Fruit fly (Drosophila melanogaster): Measurements from ENCODE around the gene CG43273.
A peak's percentile ranks its signal among the peaks of the same experiment; 100 is the strongest.

The CG43273 gene

DNA sequence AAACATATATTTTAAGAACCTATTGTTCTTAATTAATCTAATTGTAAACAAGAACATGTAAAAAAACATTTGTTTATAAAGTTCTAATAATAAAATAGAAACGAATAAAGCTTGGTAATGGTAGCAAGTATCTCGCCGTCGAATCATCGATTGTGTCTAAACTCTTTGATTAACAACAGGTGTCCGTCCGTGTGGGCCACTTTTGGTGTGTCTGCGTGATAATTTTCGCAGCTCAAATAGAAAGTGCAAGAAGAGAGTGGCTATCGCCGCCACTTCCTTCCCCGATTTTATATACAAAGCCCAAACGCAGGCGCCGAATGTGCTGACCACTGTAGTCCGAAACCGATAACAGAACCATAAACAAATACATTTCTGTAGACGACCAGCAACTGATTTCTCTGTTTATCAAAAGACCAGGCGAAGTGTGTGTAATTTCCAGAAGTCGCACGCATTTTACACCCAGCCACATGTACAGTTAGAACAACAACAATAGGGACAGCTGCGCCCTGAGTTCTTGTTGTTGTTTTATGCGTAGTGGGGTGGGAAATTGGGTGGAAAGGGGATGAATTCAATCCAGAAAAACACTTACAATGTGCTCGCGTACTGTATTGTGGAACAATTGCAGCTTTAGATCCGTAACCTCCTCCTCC is 17.0 kb upstream of the CG43273 start:
- no peak for TF ChIP-seq Pif1B (GFP tag; optimal IDR thresholded peaks at IDR 0.05)
- no peak for TF ChIP-seq Snoo (tag; optimal IDR thresholded peaks at IDR 0.05)
- peak; percentile 64 for TF ChIP-seq CG12605 (GFP tag; IDR thresholded peaks at IDR 0.05)

- TF ChIP-seq gl (tag; optimal IDR thresholded peaks at IDR 0.05) (no peak), CG8159 (tag; optimal IDR thresholded peaks at IDR 0.05) (no peak), CG8301 (tag; optimal IDR thresholded peaks at IDR 0.05) (no peak), CG15710 (tag; optimal IDR thresholded peaks at IDR 0.05) (peak; percentile 60), EcR (GFP tag; optimal IDR thresholded peaks at IDR 0.05) (peak; percentile 22), CG17806 (tag; optimal IDR thresholded peaks at IDR 0.05) (peak; percentile 39), CG9948 (tag; optimal IDR thresholded peaks at IDR 0.05) (peak; percentile 38), Ets98B (GFP tag; IDR thresholded peaks at IDR 0.05) (peak; percentile 38; the same call in 1 of the 2 replicates), CG10348 (GFP tag; IDR thresholded peaks at IDR 0.05) (no peak), CG32121 (GFP tag; IDR thresholded peaks at IDR 0.05) (peak; percentile 28; the same call in 1 of the 2 replicates), CG4496 (GFP tag; IDR thresholded peaks at IDR 0.05) (peak; percentile 79), Snoo (tag; optimal IDR thresholded peaks at IDR 0.05) (peak; percentile 31), Pif1B (GFP tag; optimal IDR thresholded peaks at IDR 0.05) (no peak), CG14655 (GFP tag; optimal IDR thresholded peaks at IDR 0.05) (no peak), Pif1A (GFP tag; optimal IDR thresholded peaks at IDR 0.05) (no peak), fd96Ca (GFP tag; IDR thresholded peaks at IDR 0.05) (no peak), rn (GFP tag; IDR thresholded peaks at IDR 0.05) (no peak), D1 (tag; optimal IDR thresholded peaks at IDR 0.05) (no peak), CG12605 (GFP tag; IDR thresholded peaks at IDR 0.05) (peak; percentile 27)
Observed at dm6 chr3R:24813637-24814301, 16.3 kb upstream of the CG43273 start, which contains the start of the genes lili and CG34150. Gene lili, minus strand, starts transcription at chr3R:24814012. Gene CG34150, plus strand, starts transcription at chr3R:24814262.

dm6 chr3R:24816993-24817854 is 12.9 kb upstream of the CG43273 start, which contains the start of the genes CG5808 and Saf-B:
Gene CG5808, minus strand, starts transcription at chr3R:24817007.
Gene Saf-B, plus strand, starts transcription at chr3R:24817464.
- TF ChIP-seq CG32121 (GFP tag; IDR thresholded peaks at IDR 0.05) (0 out of 2 replicates have a peak, but pooled peaks have one; percentile 21), Pif1A (GFP tag; optimal IDR thresholded peaks at IDR 0.05) (no peak), CG12605 (GFP tag; IDR thresholded peaks at IDR 0.05) (no peak)

- TF ChIP-seq CG9948 (tag; optimal IDR thresholded peaks at IDR 0.05), result no peak
- no peak for TF ChIP-seq CG8159 (tag; optimal IDR thresholded peaks at IDR 0.05)
- no peak for TF ChIP-seq CG12605 (GFP tag; IDR thresholded peaks at IDR 0.05)
- TF ChIP-seq fd96Ca (GFP tag; IDR thresholded peaks at IDR 0.05), result no peak
- TF ChIP-seq CG15710 (tag; optimal IDR thresholded peaks at IDR 0.05), result no peak
- TF ChIP-seq gl (tag; optimal IDR thresholded peaks at IDR 0.05), result no peak
- no peak for TF ChIP-seq CG14655 (GFP tag; optimal IDR thresholded peaks at IDR 0.05)
- no peak for TF ChIP-seq CG17806 (tag; optimal IDR thresholded peaks at IDR 0.05)
- no peak for TF ChIP-seq Pif1A (GFP tag; optimal IDR thresholded peaks at IDR 0.05)
- no peak for TF ChIP-seq rn (GFP tag; IDR thresholded peaks at IDR 0.05)
- no peak for TF ChIP-seq Ets98B (GFP tag; IDR thresholded peaks at IDR 0.05)
- TF ChIP-seq CG34367 (tag; optimal IDR thresholded peaks at IDR 0.05), result no peak
- no peak for TF ChIP-seq CG10348 (GFP tag; IDR thresholded peaks at IDR 0.05)
- no peak for TF ChIP-seq EcR (GFP tag; optimal IDR thresholded peaks at IDR 0.05)
- no peak for TF ChIP-seq Pif1B (GFP tag; optimal IDR thresholded peaks at IDR 0.05)
Observed at dm6 chr3R:24823061-24823460, 7.0 kb upstream of the CG43273 start.

- TF ChIP-seq CG17806 (tag; optimal IDR thresholded peaks at IDR 0.05) (no peak), D1 (tag; optimal IDR thresholded peaks at IDR 0.05) (no peak), CG15710 (tag; optimal IDR thresholded peaks at IDR 0.05) (no peak), EcR (GFP tag; optimal IDR thresholded peaks at IDR 0.05) (no peak), CG12605 (GFP tag; IDR thresholded peaks at IDR 0.05) (no peak), CG13204 (GFP tag; optimal IDR thresholded peaks at IDR 0.05) (no peak), fd96Ca (GFP tag; IDR thresholded peaks at IDR 0.05) (no peak)
Observed at dm6 chr3R:24825548-24825947, 4.6 kb upstream of the CG43273 start, which contains the start of gene niki. Gene niki, minus strand, starts transcription at chr3R:24825648.

- TF ChIP-seq fd96Ca (GFP tag; IDR thresholded peaks at IDR 0.05), result no peak
- no peak for TF ChIP-seq rn (GFP tag; IDR thresholded peaks at IDR 0.05)
- no peak for TF ChIP-seq CG15710 (tag; optimal IDR thresholded peaks at IDR 0.05)
- TF ChIP-seq CG13204 (GFP tag; optimal IDR thresholded peaks at IDR 0.05), result no peak
- no peak for TF ChIP-seq Snoo (tag; optimal IDR thresholded peaks at IDR 0.05)
- no peak for TF ChIP-seq CG9948 (tag; optimal IDR thresholded peaks at IDR 0.05)
- no peak for TF ChIP-seq CG34367 (tag; optimal IDR thresholded peaks at IDR 0.05)
- no peak for TF ChIP-seq Ets98B (GFP tag; IDR thresholded peaks at IDR 0.05)
- TF ChIP-seq gl (tag; optimal IDR thresholded peaks at IDR 0.05), result no peak
- no peak for TF ChIP-seq CG12605 (GFP tag; IDR thresholded peaks at IDR 0.05)
- TF ChIP-seq CG17806 (tag; optimal IDR thresholded peaks at IDR 0.05), result no peak
- no peak for TF ChIP-seq Pif1B (GFP tag; optimal IDR thresholded peaks at IDR 0.05)
- TF ChIP-seq EcR (GFP tag; optimal IDR thresholded peaks at IDR 0.05), result no peak
- TF ChIP-seq D1 (tag; optimal IDR thresholded peaks at IDR 0.05), result no peak
- no peak for TF ChIP-seq Pif1A (GFP tag; optimal IDR thresholded peaks at IDR 0.05)
- no peak for TF ChIP-seq CG8301 (tag; optimal IDR thresholded peaks at IDR 0.05)
- TF ChIP-seq CG4496 (GFP tag; IDR thresholded peaks at IDR 0.05), result no peak
- no peak for TF ChIP-seq CG14655 (GFP tag; optimal IDR thresholded peaks at IDR 0.05)
Observed at dm6 chr3R:24828234-24828633, 1.9 kb upstream of the CG43273 start, which contains the start of gene RabX4. Gene RabX4, minus strand, starts transcription at chr3R:24828409.
